Worm (Caenorhabditis elegans): Measurements from ENCODE around the gene H03E18.2.

H03E18.2 gene

DNA sequence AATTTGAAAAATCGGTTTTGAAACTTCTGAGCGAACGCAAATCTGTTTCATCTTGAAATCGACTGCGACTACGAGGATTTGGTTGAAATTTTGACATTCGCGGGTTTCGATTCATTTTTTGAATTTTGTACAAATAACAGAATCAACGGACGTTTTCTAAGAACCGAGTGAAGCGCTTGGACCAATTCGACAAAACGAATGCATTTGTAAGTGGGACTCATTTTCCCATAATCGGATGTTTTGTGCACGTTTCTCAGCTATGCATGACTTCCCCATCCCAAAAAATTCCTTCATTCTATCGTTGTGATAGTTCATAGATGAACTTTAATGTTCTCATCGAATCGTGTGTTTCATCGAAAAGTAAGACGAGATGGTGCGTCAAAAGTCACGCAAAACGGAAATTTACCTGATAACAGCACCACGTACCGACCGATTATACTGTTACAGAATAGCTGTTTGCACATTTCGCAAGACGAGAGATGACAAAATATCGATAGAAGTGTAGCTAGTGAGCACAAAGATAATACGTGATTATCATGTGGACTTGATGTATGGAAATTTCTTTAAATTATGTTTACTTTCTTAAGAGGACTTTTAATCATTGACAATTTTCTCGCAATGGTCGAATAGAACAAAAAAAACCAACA, 50.1 kb downstream of the H03E18.2 start, which contains the start of gene mec-10 (continued):
- no peak for TF ChIP-seq zip-11 (GFP tag; IDR thresholded peaks at IDR 0.05)
- peak; percentile 14 for TF ChIP-seq nhr-48 (tag; optimal IDR thresholded peaks at IDR 0.05)
- TF ChIP-seq fos-1 (tag; optimal IDR thresholded peaks at IDR 0.05) = no peak
- no peak for TF ChIP-seq unc-39 (tag; optimal IDR thresholded peaks at IDR 0.05)
- no peak for TF ChIP-seq nhr-10 (tag; optimal IDR thresholded peaks at IDR 0.05)
- TF ChIP-seq mxl-3 (GFP tag; optimal IDR thresholded peaks at IDR 0.05) = no peak
- no peak for TF ChIP-seq daf-16 (GFP tag; optimal IDR thresholded peaks at IDR 0.05)
- TF ChIP-seq daf-16 (tag; optimal IDR thresholded peaks at IDR 0.05) = peak; percentile 75
- TF ChIP-seq ces-1 (GFP tag; optimal IDR thresholded peaks at IDR 0.05) = no peak
- TF ChIP-seq nhr-102 (tag; optimal IDR thresholded peaks at IDR 0.05) = peak; percentile 34
- no peak for TF ChIP-seq mxl-2 (GFP tag; conservative IDR thresholded peaks at IDR 0.05)
- no peak for TF ChIP-seq lin-29 (GFP tag; IDR thresholded peaks at IDR 0.05)
- TF ChIP-seq mep-1 (tag; optimal IDR thresholded peaks at IDR 0.05) = no peak
- no peak for TF ChIP-seq zag-1 (tag; optimal IDR thresholded peaks at IDR 0.05)
- peak; percentile 76 for TF ChIP-seq dve-1 (tag; optimal IDR thresholded peaks at IDR 0.05; ENCODE audit: insufficient read depth)
- no peak for TF ChIP-seq D1046.2 (GFP tag; IDR thresholded peaks at IDR 0.05)
- TF ChIP-seq fkh-10 (GFP tag; optimal IDR thresholded peaks at IDR 0.05) = no peak
- TF ChIP-seq F37D6.2 (tag; optimal IDR thresholded peaks at IDR 0.05) = no peak
- no peak for TF ChIP-seq R02D3.7 (tag; optimal IDR thresholded peaks at IDR 0.05)
- no peak for TF ChIP-seq T20F7.1 (GFP tag; optimal IDR thresholded peaks at IDR 0.05)
- TF ChIP-seq dmd-9 (GFP tag; IDR thresholded peaks at IDR 0.05) = no peak
- no peak for TF ChIP-seq Y48G9A.11 (GFP tag; IDR thresholded peaks at IDR 0.05)
- no peak for TF ChIP-seq Y105C5A.15 (GFP tag; IDR thresholded peaks at IDR 0.05)
- no peak for TF ChIP-seq tra-1 (GFP tag; IDR thresholded peaks at IDR 0.05)
- no peak for TF ChIP-seq Y75B8A.6 (GFP tag; IDR thresholded peaks at IDR 0.05)
- TF ChIP-seq saeg-2 (GFP tag; IDR thresholded peaks at IDR 0.05) = no peak
- TF ChIP-seq spr-1 (tag; optimal IDR thresholded peaks at IDR 0.05) = no peak
- TF ChIP-seq pqm-1 (tag; optimal IDR thresholded peaks at IDR 0.05) = peak; percentile 92
- TF ChIP-seq nhr-111 (GFP tag; optimal IDR thresholded peaks at IDR 0.05) = no peak
- TF ChIP-seq ceh-82 (tag; optimal IDR thresholded peaks at IDR 0.05) = no peak
- TF ChIP-seq ceh-62 (tag; optimal IDR thresholded peaks at IDR 0.05) = no peak
- no peak for TF ChIP-seq spr-3 (GFP tag; optimal IDR thresholded peaks at IDR 0.05)
- TF ChIP-seq zfp-2 (tag; optimal IDR thresholded peaks at IDR 0.05) = no peak
- TF ChIP-seq hlh-11 (tag; optimal IDR thresholded peaks at IDR 0.05) = peak; percentile 67
- TF ChIP-seq lsy-2 (tag; optimal IDR thresholded peaks at IDR 0.05) = no peak
- TF ChIP-seq nhr-28 (tag; optimal IDR thresholded peaks at IDR 0.05) = peak; percentile 68
- TF ChIP-seq lin-1 (GFP tag; IDR thresholded peaks at IDR 0.05) = no peak
- TF ChIP-seq ama-1 (optimal IDR thresholded peaks at IDR 0.05) = no peak
- no peak for TF ChIP-seq mes-2 (tag; optimal IDR thresholded peaks at IDR 0.05; ENCODE audit: poor library complexity, severe bottlenecking)
- TF ChIP-seq ZK337.2 (GFP tag; IDR thresholded peaks at IDR 0.05) = no peak
- no peak for TF ChIP-seq dpl-1 (GFP tag; optimal IDR thresholded peaks at IDR 0.05)
- no peak for TF ChIP-seq arid-1 (GFP tag; conservative IDR thresholded peaks at IDR 0.05)
- TF ChIP-seq ZK546.5 (tag; optimal IDR thresholded peaks at IDR 0.05) = no peak
- TF ChIP-seq vab-7 (GFP tag; IDR thresholded peaks at IDR 0.05) = no peak
- TF ChIP-seq ceh-44 (GFP tag; IDR thresholded peaks at IDR 0.05) = no peak
- TF ChIP-seq pha-4 (GFP tag; IDR thresholded peaks at IDR 0.05) = no peak
- no peak for TF ChIP-seq pha-4 (tag; optimal IDR thresholded peaks at IDR 0.05)
